Fruit fly (Drosophila melanogaster) whole organism, embryonic: Measurements from ENCODE around the gene Rassf.

Experiments
- Atf3 ChIP-seq: fragments of 200-800 bp; sonication (Bioruptor generic); optimal IDR thresholded peaks from 3 replicates; lab custom pipeline; 2016; ENCODE audit warnings: missing biosample characterization, missing genetic modification characterization
- B-H2 ChIP-seq: fragments of 200-800 bp; sonication (Bioruptor generic); optimal IDR thresholded peaks from 2 replicates; lab custom pipeline; 2018; ENCODE audit warnings: missing biosample characterization, mild to moderate bottlenecking, missing genetic modification characterization
- CG10462 ChIP-seq: fragments of 200-800 bp; sonication (Bioruptor generic); optimal IDR thresholded peaks from 2 replicates; lab custom pipeline; 2016; ENCODE audit warnings: missing biosample characterization, missing genetic modification characterization
- CG10959 ChIP-seq: fragments of 200-800 bp; sonication (Bioruptor generic); IDR thresholded peaks from 2 replicates; pipeline ENCODE4 v1.3.6; 2022; ENCODE audit warnings: missing biosample characterization, missing genetic modification characterization
- CG10979 ChIP-seq: fragments of 200-800 bp; sonication (Bioruptor generic); optimal IDR thresholded peaks from 2 replicates; lab custom pipeline; 2018; ENCODE audit warnings: missing biosample characterization, mild to moderate bottlenecking, missing genetic modification characterization, moderate library complexity
- CG12299 ChIP-seq: fragments of 200-800 bp; sonication (Bioruptor generic); optimal IDR thresholded peaks from 2 replicates; lab custom pipeline; 2018; ENCODE audit warnings: missing biosample characterization, mild to moderate bottlenecking, missing genetic modification characterization
- CG12391 ChIP-seq: fragments of 200-800 bp; sonication (Bioruptor generic); optimal IDR thresholded peaks from 3 replicates; lab custom pipeline; 2018; ENCODE audit warnings: missing biosample characterization, mild to moderate bottlenecking, missing genetic modification characterization, moderate library complexity
- CG12744 ChIP-seq: fragments of 200-800 bp; sonication (Bioruptor generic); optimal IDR thresholded peaks from 2 replicates; lab custom pipeline; 2016; ENCODE audit warnings: missing biosample characterization, missing genetic modification characterization
- CG16815 ChIP-seq: fragments of 200-800 bp; sonication (Bioruptor generic); optimal IDR thresholded peaks from 3 replicates; lab custom pipeline; 2017; ENCODE audit warnings: missing biosample characterization, mild to moderate bottlenecking, missing genetic modification characterization
- CG17385 ChIP-seq: fragments of 200-800 bp; sonication (Bioruptor generic); optimal IDR thresholded peaks from 3 replicates; lab custom pipeline; 2018; ENCODE audit warnings: missing biosample characterization, mild to moderate bottlenecking, missing genetic modification characterization
- CG1792 ChIP-seq: fragments of 200-800 bp; sonication (Bioruptor generic); optimal IDR thresholded peaks from 2 replicates; lab custom pipeline; 2016; ENCODE audit warnings: missing biosample characterization, missing genetic modification characterization
- CG18262 ChIP-seq: fragments of 200-800 bp; optimal IDR thresholded peaks from 3 replicates; lab custom pipeline; 2019; ENCODE audit warnings: missing biosample characterization, mild to moderate bottlenecking, missing genetic modification characterization, moderate library complexity
- CG18764 ChIP-seq: fragments of 200-800 bp; sonication (Bioruptor generic); optimal IDR thresholded peaks from 3 replicates; lab custom pipeline; 2016; ENCODE audit warnings: missing biosample characterization, missing genetic modification characterization
- CG2712 ChIP-seq: fragments of 200-800 bp; optimal IDR thresholded peaks from 3 replicates; lab custom pipeline; 2019; ENCODE audit warnings: missing biosample characterization, mild to moderate bottlenecking, missing genetic modification characterization, moderate library complexity
- CG32772 ChIP-seq: fragments of 200-800 bp; sonication (Bioruptor generic); IDR thresholded peaks from 2 replicates; pipeline ENCODE4 v1.3.6; 2022; ENCODE audit warnings: missing biosample characterization, missing genetic modification characterization
- CG4820 ChIP-seq: fragments of 200-800 bp; sonication (Bioruptor generic); optimal IDR thresholded peaks from 3 replicates; lab custom pipeline; 2016; ENCODE audit warnings: missing biosample characterization, missing genetic modification characterization
- CG4854 ChIP-seq: fragments of 200-800 bp; sonication (Bioruptor generic); optimal IDR thresholded peaks from 2 replicates; lab custom pipeline; 2016; ENCODE audit warnings: missing biosample characterization, missing genetic modification characterization, inconsistent platforms
- CG6254 ChIP-seq: fragments of 200-800 bp; sonication (Bioruptor generic); optimal IDR thresholded peaks from 3 replicates; lab custom pipeline; 2017; ENCODE audit warnings: mild to moderate bottlenecking, missing biosample characterization, missing genetic modification reagents, missing genetic modification characterization
- CG6689 ChIP-seq: fragments of 200-800 bp; sonication (Bioruptor generic); IDR thresholded peaks from 2 replicates; pipeline ENCODE4 v1.3.6; 2022; ENCODE audit warnings: missing biosample characterization, missing genetic modification characterization
- CG7556 ChIP-seq: fragments of 200-800 bp; sonication (Bioruptor generic); optimal IDR thresholded peaks from 2 replicates; lab custom pipeline; 2017; ENCODE audit warnings: missing biosample characterization, mild to moderate bottlenecking, missing genetic modification characterization
- CG7928 ChIP-seq: fragments of 200-800 bp; sonication (Bioruptor generic); optimal IDR thresholded peaks from 2 replicates; lab custom pipeline; 2017; ENCODE audit warnings: missing biosample characterization, mild to moderate bottlenecking, missing genetic modification characterization
- D19A ChIP-seq: fragments of 200-800 bp; optimal IDR thresholded peaks from 3 replicates; lab custom pipeline; 2019; ENCODE audit warnings: missing biosample characterization, mild to moderate bottlenecking, missing genetic modification characterization, moderate library complexity
- Deaf1 ChIP-seq: fragments of 200-800 bp; optimal IDR thresholded peaks from 3 replicates; lab custom pipeline; 2019; ENCODE audit warnings: missing biosample characterization, mild to moderate bottlenecking, missing genetic modification characterization, moderate library complexity
- E2f2 ChIP-seq: fragments of 200-800 bp; sonication (Bioruptor generic); IDR thresholded peaks from 2 replicates; pipeline ENCODE4 v1.3.6; 2022; ENCODE audit warnings: missing biosample characterization, missing genetic modification characterization
- Ets65A ChIP-seq: fragments of 200-800 bp; sonication (Bioruptor generic); peaks from one replicate; lab custom pipeline; 2016; ENCODE audit warnings: missing biosample characterization, missing genetic modification characterization
- Kr ChIP-seq: fragments of 200-800 bp; sonication (Bioruptor generic); optimal IDR thresholded peaks from 2 replicates; lab custom pipeline; 2017; ENCODE audit warnings: missing biosample characterization, mild to moderate bottlenecking, missing genetic modification characterization
- Lpt ChIP-seq: fragments of >200 bp; optimal IDR thresholded peaks from 2 replicates; lab custom pipeline; 2018; ENCODE audit warnings: missing biosample characterization, missing genetic modification characterization
- Med ChIP-seq: fragments of 200-800 bp; sonication (Bioruptor generic); peaks from one replicate; lab custom pipeline; 2016; ENCODE audit warnings: missing biosample characterization, missing genetic modification characterization, mild to moderate bottlenecking, inconsistent platforms, moderate library complexity
- Mes4 ChIP-seq: fragments of 200-800 bp; sonication (Bioruptor generic); optimal IDR thresholded peaks from 2 replicates; lab custom pipeline; 2016; ENCODE audit warnings: missing biosample characterization, missing genetic modification characterization
- Opbp ChIP-seq: fragments of 200-800 bp; sonication (Bioruptor generic); IDR thresholded peaks from 3 replicates; pipeline ENCODE4 v1.3.6; 2022; ENCODE audit warnings: missing biosample characterization, missing genetic modification characterization; ENCODE audit not compliant: partially characterized antibody
- Ptx1 ChIP-seq: fragments of 200-800 bp; sonication (Bioruptor generic); IDR thresholded peaks from 2 replicates; pipeline ENCODE4 v1.3.6; 2022; ENCODE audit warnings: missing biosample characterization, missing genetic modification characterization
- Sin3A ChIP-seq: fragments of >200 bp; optimal IDR thresholded peaks from 2 replicates; lab custom pipeline; 2018
- Spps ChIP-seq: fragments of 200-800 bp; sonication (Bioruptor generic); optimal IDR thresholded peaks from 2 replicates; lab custom pipeline; 2018; ENCODE audit warnings: missing biosample characterization, mild to moderate bottlenecking, missing genetic modification characterization
- Xrp1 ChIP-seq: fragments of 200-800 bp; sonication (Bioruptor generic); IDR thresholded peaks from 2 replicates; pipeline ENCODE4 v1.3.6; 2022; ENCODE audit warnings: missing biosample characterization, missing genetic modification characterization
- ac ChIP-seq: fragments of 200-800 bp; sonication (Bioruptor generic); optimal IDR thresholded peaks from 3 replicates; lab custom pipeline; 2017; ENCODE audit warnings: missing biosample characterization, mild to moderate bottlenecking, missing genetic modification characterization
- cas ChIP-seq: fragments of 200-800 bp; sonication (Bioruptor generic); IDR thresholded peaks from 2 replicates; pipeline ENCODE4 v1.3.6; 2022; ENCODE audit warnings: missing biosample characterization, missing genetic modification characterization
- en ChIP-seq: fragments of 200-800 bp; sonication (Bioruptor generic); optimal IDR thresholded peaks from 2 replicates; lab custom pipeline; 2016; ENCODE audit warnings: missing biosample characterization, missing genetic modification characterization
- fd102C ChIP-seq: fragments of 200-800 bp; sonication (Bioruptor generic); optimal IDR thresholded peaks from 2 replicates; lab custom pipeline; 2018; ENCODE audit warnings: missing biosample characterization, mild to moderate bottlenecking, missing genetic modification characterization, moderate library complexity
- fd96Cb ChIP-seq: fragments of 200-800 bp; sonication (Bioruptor generic); optimal IDR thresholded peaks from 2 replicates; lab custom pipeline; 2018; ENCODE audit warnings: missing biosample characterization, mild to moderate bottlenecking, missing genetic modification characterization, moderate library complexity
- ftz-f1 ChIP-seq: fragments of 200-800 bp; sonication (Bioruptor generic); optimal IDR thresholded peaks from 2 replicates; lab custom pipeline; 2016; ENCODE audit warnings: missing biosample characterization, missing genetic modification characterization
- hbn ChIP-seq: fragments of 200-800 bp; sonication (Bioruptor generic); IDR thresholded peaks from 2 replicates; pipeline ENCODE4 v1.3.6; 2022; ENCODE audit warnings: missing biosample characterization, missing genetic modification characterization; ENCODE audit not compliant: partially characterized antibody
- kni ChIP-seq: fragments of 200-800 bp; sonication (Bioruptor generic); optimal IDR thresholded peaks from 3 replicates; lab custom pipeline; 2017; ENCODE audit warnings: mild to moderate bottlenecking, missing biosample characterization, missing genetic modification reagents, missing genetic modification characterization
- luna ChIP-seq: fragments of 200-800 bp; sonication (Bioruptor generic); optimal IDR thresholded peaks from 2 replicates; lab custom pipeline; 2016; ENCODE audit warnings: missing biosample characterization, missing genetic modification characterization
- onecut ChIP-seq: fragments of 200-800 bp; sonication (Bioruptor generic); IDR thresholded peaks from 2 replicates; pipeline ENCODE4 v1.3.6; 2022; ENCODE audit warnings: missing biosample characterization, missing genetic modification characterization
- pb ChIP-seq: fragments of 200-800 bp; sonication (Bioruptor generic); optimal IDR thresholded peaks from 3 replicates; lab custom pipeline; 2016; ENCODE audit warnings: missing biosample characterization, missing genetic modification characterization
- row ChIP-seq: fragments of 200-800 bp; sonication (Bioruptor generic); IDR thresholded peaks from 3 replicates; pipeline ENCODE4 v1.3.6; 2022; ENCODE audit warnings: missing biosample characterization, missing genetic modification characterization
- sd ChIP-seq: fragments of 200-800 bp; sonication (Bioruptor generic); optimal IDR thresholded peaks from 3 replicates; lab custom pipeline; 2018; ENCODE audit warnings: missing biosample characterization, mild to moderate bottlenecking, missing genetic modification characterization, moderate library complexity
- slbo ChIP-seq: fragments of 200-800 bp; sonication (Bioruptor generic); IDR thresholded peaks from 2 replicates; pipeline ENCODE4 v1.3.6; 2022; ENCODE audit warnings: missing biosample characterization, missing genetic modification characterization
- sqz ChIP-seq: fragments of 200-800 bp; sonication (Bioruptor generic); optimal IDR thresholded peaks from 3 replicates; lab custom pipeline; 2018; ENCODE audit warnings: missing biosample characterization, mild to moderate bottlenecking, missing genetic modification characterization
- stwl ChIP-seq: fragments of 200-800 bp; sonication (Bioruptor generic); optimal IDR thresholded peaks from 3 replicates; lab custom pipeline; 2018; ENCODE audit warnings: missing biosample characterization, mild to moderate bottlenecking, missing genetic modification characterization, moderate library complexity
- tll ChIP-seq, 2 experiments: fragments of 200-800 bp in 1 of 2; fragments of >200 bp in 1 of 2; sonication (Bioruptor generic) in 1 of 2; optimal IDR thresholded peaks; 2 replicates each; lab custom pipeline; 2017 to 2019; ENCODE audit warnings: missing biosample characterization in 2 of 2, missing genetic modification characterization in 2 of 2, mild to moderate bottlenecking in 1 of 2, moderate library complexity in 1 of 2

Rassf gene

dm6 chr3R:23156347-23156864 lies 38.7 kb upstream of the Rassf start (continued):
- TF ChIP-seq row (GFP tag; lab: Robert Waterston, UW), result peak; percentile 43; the same call in 1 of the 3 replicates
- TF ChIP-seq en, result no peak
- TF ChIP-seq CG4820 (GFP tag; lab: Kevin White, UChicago), result no peak
- TF ChIP-seq stwl (tag; lab: Kevin White, UChicago), result no peak
- TF ChIP-seq ac (GFP tag; lab: Kevin White, UChicago), result no peak
- peak; percentile 58 for TF ChIP-seq Med (GFP tag; lab: Kevin White, UChicago)
- TF ChIP-seq Xrp1 (GFP tag; lab: Robert Waterston, UW), result no peak
- TF ChIP-seq CG7928, result no peak
- no peak for TF ChIP-seq CG10462 (GFP tag; lab: Kevin White, UChicago)
- TF ChIP-seq CG18262 (tag; lab: Kevin White, UChicago), result no peak
- no peak for TF ChIP-seq pb (GFP tag; lab: Kevin White, UChicago)
- TF ChIP-seq sd, result no peak
- TF ChIP-seq cas (GFP tag; lab: Robert Waterston, UW), result no peak
- no peak for TF ChIP-seq hbn (GFP tag; lab: Robert Waterston, UW)
- no peak for TF ChIP-seq CG4854 (GFP tag; lab: Kevin White, UChicago)
- TF ChIP-seq Ets65A, result peak; percentile 48
- TF ChIP-seq B-H2, result no peak
- TF ChIP-seq Opbp, result no peak
- TF ChIP-seq CG18764 (GFP tag; lab: Kevin White, UChicago), result no peak
- TF ChIP-seq slbo (GFP tag; lab: Robert Waterston, UW), result no peak

dm6 chr3R:23149021-23149571 lies 31.4 kb upstream of the Rassf start:
- TF ChIP-seq CG16815 (GFP tag; lab: Kevin White, UChicago) (peak; percentile 60), Kr (no peak), CG12391 (tag; lab: Kevin White, UChicago) (peak; percentile 63), onecut (GFP tag; lab: Robert Waterston, UW) (no peak), CG1792 (GFP tag; lab: Kevin White, UChicago) (no peak), luna (GFP tag; lab: Kevin White, UChicago) (no peak), CG6254 (GFP tag; lab: Kevin White, UChicago) (peak; percentile 39), fd96Cb (peak; percentile 33), sqz (GFP tag; lab: Kevin White, UChicago) (peak; percentile 36), CG10959 (peak; percentile 61), CG12744 (GFP tag; lab: Kevin White, UChicago) (no peak), CG2712 (tag; lab: Kevin White, UChicago) (peak; percentile 73), CG17385 (GFP tag; lab: Kevin White, UChicago) (peak; percentile 3), fd102C (GFP tag; lab: Kevin White, UChicago) (no peak), tll (GFP tag; optimal IDR thresholded peaks at IDR 0.05; lab: Kevin White, UChicago) (peak in 1 of 2 experiments; percentile 11), Ptx1 (peak; percentile 19; the same call in 1 of the 2 replicates), CG7556 (GFP tag; lab: Kevin White, UChicago) (peak; percentile 47), Mes4 (GFP tag; lab: Kevin White, UChicago) (no peak), D19A (tag; lab: Kevin White, UChicago) (peak; percentile 32), CG10979 (tag; lab: Kevin White, UChicago) (peak; percentile 78), Deaf1 (tag; lab: Kevin White, UChicago) (no peak), ftz-f1 (GFP tag; lab: Kevin White, UChicago) (no peak), kni (GFP tag; lab: Kevin White, UChicago) (peak; percentile 52), Lpt (no peak), Ets65A (peak; percentile 61), E2f2 (GFP tag; lab: Robert Waterston, UW) (0 out of 2 replicates have a peak, but pooled peaks have one; percentile 7), Spps (tag; lab: Kevin White, UChicago) (peak; percentile 35), Atf3 (GFP tag; lab: Kevin White, UChicago) (no peak), CG32772 (0 out of 2 replicates have a peak, but pooled peaks have one; percentile 4), CG6689 (GFP tag; lab: Robert Waterston, UW) (peak; percentile 48; the same call in 1 of the 2 replicates), CG12299 (tag; lab: Kevin White, UChicago) (no peak), Sin3A (no peak)
